Worm (Caenorhabditis elegans) whole organism, L2 larva: ENCODE measurements around the gene nspe-8.
"Not testable (repeated sequence)": the region's sequence is repeated elsewhere in the genome, so short reads cannot be mapped to it uniquely, and the experiment has no call there.

Experiments
- F13H6.1 ChIP-seq: sonication (generic microtip); optimal IDR thresholded peaks from 2 replicates; lab custom pipeline; 2016; ENCODE audit warnings: missing genetic modification characterization, missing compliant biosample characterization
- ZK546.5 ChIP-seq: sonication (generic microtip); optimal IDR thresholded peaks from 2 replicates; lab custom pipeline; 2017; ENCODE audit warnings: missing biosample characterization, missing genetic modification characterization
- ama-1 ChIP-seq: fragments of 150-350 bp; optimal IDR thresholded peaks from 2 replicates; lab custom pipeline; 2018; ENCODE audit warnings: inconsistent platforms
- ceh-16 ChIP-seq: fragments of 150-350 bp; optimal IDR thresholded peaks from 2 replicates; lab custom pipeline; 2014; ENCODE audit warnings: missing biosample characterization, missing genetic modification characterization
- elt-3 ChIP-seq: sonication (generic microtip); optimal IDR thresholded peaks from 2 replicates; lab custom pipeline; 2017; ENCODE audit warnings: missing biosample characterization, missing genetic modification characterization
- fos-1 ChIP-seq: fragments of 150-350 bp; optimal IDR thresholded peaks from 2 replicates; lab custom pipeline; 2014; ENCODE audit warnings: missing biosample characterization, missing genetic modification characterization
- gmeb-1 ChIP-seq: fragments of 150-350 bp; optimal IDR thresholded peaks from 2 replicates; lab custom pipeline; 2014; ENCODE audit warnings: missing biosample characterization, missing genetic modification characterization
- lsy-2 ChIP-seq, 2 experiments: fragments of 150-350 bp in 1 of 2; sonication (generic microtip) in 1 of 2; optimal IDR thresholded peaks; 2 replicates each; lab custom pipeline; 2014 to 2017; ENCODE audit warnings: missing biosample characterization in 2 of 2, missing genetic modification characterization in 2 of 2
- mdl-1 ChIP-seq, 2 experiments: fragments of 150-350 bp in 1 of 2; sonication (generic microtip) in 1 of 2; optimal IDR thresholded peaks; 2 replicates each; lab custom pipeline; 2017; ENCODE audit warnings: missing biosample characterization in 2 of 2, missing genetic modification characterization in 2 of 2
- nhr-23 ChIP-seq: fragments of 150-350 bp; optimal IDR thresholded peaks from 2 replicates; lab custom pipeline; 2014; ENCODE audit warnings: missing biosample characterization, missing genetic modification reagents, missing genetic modification characterization
- nhr-237 ChIP-seq: fragments of 150-350 bp; optimal IDR thresholded peaks from 2 replicates; lab custom pipeline; 2014; ENCODE audit warnings: missing biosample characterization, missing genetic modification characterization
- nhr-25 ChIP-seq: fragments of 150-350 bp; sonication (generic microtip); optimal IDR thresholded peaks from 3 replicates; lab custom pipeline; 2014; ENCODE audit warnings: missing biosample characterization, missing genetic modification characterization
- sma-3 ChIP-seq: sonication (generic microtip); optimal IDR thresholded peaks from 2 replicates; lab custom pipeline; 2016; ENCODE audit warnings: missing genetic modification reagents, missing genetic modification characterization, missing compliant biosample characterization
- unc-62 ChIP-seq: fragments of 150-350 bp; optimal IDR thresholded peaks from 2 replicates; lab custom pipeline; 2014; ENCODE audit warnings: missing biosample characterization, missing genetic modification reagents, missing genetic modification characterization

DNA sequence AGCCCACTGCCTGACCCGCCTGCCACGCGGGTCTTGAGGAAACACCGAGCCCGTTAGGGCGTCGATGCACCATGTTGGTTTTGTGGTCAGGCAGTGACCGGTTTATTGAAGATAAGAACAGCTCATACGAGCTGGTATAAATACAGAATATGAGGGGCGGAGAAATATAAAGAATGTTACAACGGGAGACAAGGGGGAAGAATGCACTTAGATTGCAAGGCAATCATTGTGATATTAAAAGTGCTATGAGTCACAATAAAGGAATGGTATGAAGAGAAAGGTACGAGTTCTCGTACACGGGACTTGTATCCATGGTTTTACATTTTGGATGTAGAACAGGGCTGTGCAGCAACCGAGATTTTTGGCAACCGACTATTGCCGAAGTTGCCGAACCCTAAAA is 2.7 kb upstream of the nspe-8 start, which contains the start of gene Y38E10A.14:
- not testable (repeated sequence) for TF ChIP-seq sma-3 (GFP tag; lab: Kevin White, UChicago); unc-62 (GFP tag; lab: Kevin White, UChicago); elt-3 (tag; lab: Kevin White, UChicago); ZK546.5; nhr-237 (tag; lab: Kevin White, UChicago); ceh-16 (tag; lab: Kevin White, UChicago); mdl-1 (tag; optimal IDR thresholded peaks at IDR 0.05; lab: Kevin White, UChicago); lsy-2 (tag; optimal IDR thresholded peaks at IDR 0.05; lab: Kevin White, UChicago); nhr-25 (tag; lab: Kevin White, UChicago); ama-1 (lab: Kevin White, UChicago); nhr-23 (tag; lab: Kevin White, UChicago); gmeb-1 (tag; lab: Kevin White, UChicago); F13H6.1 (tag; lab: Kevin White, UChicago); fos-1 (tag; lab: Kevin White, UChicago)
